Fruit fly (Drosophila melanogaster) whole organism, wandering third instar larva: ENCODE data around the gene CG1137.

Source experiments
- Dfd ChIP-seq: fragments of >200 bp; optimal IDR thresholded peaks from 2 replicates; lab custom pipeline; 2017; ENCODE audit warnings: missing biosample characterization, missing genetic modification characterization
- dmrt93B ChIP-seq: fragments of 200-800 bp; sonication (Bioruptor generic); optimal IDR thresholded peaks from 2 replicates; lab custom pipeline; 2018; ENCODE audit warnings: missing biosample characterization, mild to moderate bottlenecking, missing genetic modification characterization
- h ChIP-seq: fragments of 200-800 bp; sonication (Bioruptor generic); optimal IDR thresholded peaks from 3 replicates; lab custom pipeline; 2016; ENCODE audit warnings: missing biosample characterization, mild to moderate bottlenecking, missing genetic modification characterization
- rgr ChIP-seq: fragments of 200-800 bp; sonication (Bioruptor generic); optimal IDR thresholded peaks from 3 replicates; lab custom pipeline; 2016; ENCODE audit warnings: missing biosample characterization, mild to moderate bottlenecking, missing genetic modification characterization

dm6 chr3R:6600942-6601341 lies 40.8 kb upstream of the CG1137 start, which contains the start of gene CG31482:
- no peak for TF ChIP-seq h (GFP tag; lab: Kevin White, UChicago)
- no peak for TF ChIP-seq Dfd
- no peak for TF ChIP-seq rgr (GFP tag; lab: Kevin White, UChicago)
- no peak for TF ChIP-seq dmrt93B (GFP tag; lab: Kevin White, UChicago)
